Fruit fly (Drosophila melanogaster) whole organism, wandering third instar larva: ENCODE measurements around the gene CG13251.

Experiments
- Abd-B ChIP-seq: fragments of >200 bp; optimal IDR thresholded peaks from 2 replicates; lab custom pipeline; 2017; ENCODE audit warnings: missing biosample characterization, missing genetic modification characterization
- CG32264 ChIP-seq: fragments of 200-800 bp; sonication (Bioruptor generic); optimal IDR thresholded peaks from 2 replicates; lab custom pipeline; 2016; ENCODE audit warnings: missing biosample characterization, missing genetic modification characterization
- CG9705 ChIP-seq: fragments of 200-800 bp; sonication (Bioruptor generic); optimal IDR thresholded peaks from 2 replicates; lab custom pipeline; 2018; ENCODE audit warnings: missing biosample characterization, mild to moderate bottlenecking, missing genetic modification characterization
- CrebA ChIP-seq: fragments of 200-800 bp; sonication (Bioruptor generic); optimal IDR thresholded peaks from 2 replicates; lab custom pipeline; 2016; ENCODE audit warnings: missing biosample characterization, mild to moderate bottlenecking, missing genetic modification characterization, borderline replicate concordance
- Dfd ChIP-seq: fragments of >200 bp; optimal IDR thresholded peaks from 2 replicates; lab custom pipeline; 2017; ENCODE audit warnings: missing biosample characterization, missing genetic modification characterization
- Dif ChIP-seq: fragments of 200-275, 200-300 bp; sonication (Bioruptor generic); optimal IDR thresholded peaks from 2 replicates; lab custom pipeline; 2018; ENCODE audit warnings: missing biosample characterization, missing genetic modification characterization; ENCODE audit not compliant: partially characterized antibody
- GATAd ChIP-seq: sonication (Bioruptor generic); optimal IDR thresholded peaks from 2 replicates; lab custom pipeline; 2016; ENCODE audit warnings: missing biosample characterization, missing genetic modification characterization
- HLH106 ChIP-seq: fragments of 200-800 bp; optimal IDR thresholded peaks from 3 replicates; lab custom pipeline; 2019; ENCODE audit warnings: missing biosample characterization, mild to moderate bottlenecking, missing genetic modification characterization, moderate library complexity
- Hnf4 ChIP-seq: fragments of 200-800 bp; sonication (Bioruptor generic); optimal IDR thresholded peaks from 2 replicates; lab custom pipeline; 2016; ENCODE audit warnings: missing biosample characterization, mild to moderate bottlenecking, missing genetic modification characterization
- Hr78 ChIP-seq: fragments of >200 bp; optimal IDR thresholded peaks from 2 replicates; lab custom pipeline; 2017; ENCODE audit warnings: missing biosample characterization, missing genetic modification characterization
- Hr83 ChIP-seq: fragments of 200-300 bp; sonication (Bioruptor generic); optimal IDR thresholded peaks from 2 replicates; lab custom pipeline; 2016; ENCODE audit warnings: missing biosample characterization, mild to moderate bottlenecking, missing genetic modification characterization, moderate library complexity; ENCODE audit not compliant: poor library complexity, severe bottlenecking
- Jra ChIP-seq: sonication (Bioruptor generic); optimal IDR thresholded peaks from 2 replicates; lab custom pipeline; 2016; ENCODE audit warnings: missing biosample characterization, missing genetic modification characterization
- Mio ChIP-seq: sonication (Bioruptor generic); optimal IDR thresholded peaks from 2 replicates; lab custom pipeline; 2016; ENCODE audit warnings: missing biosample characterization, missing genetic modification characterization
- Myc ChIP-seq: fragments of >200 bp; optimal IDR thresholded peaks from 2 replicates; lab custom pipeline; 2017
- N ChIP-seq: fragments of >200 bp; optimal IDR thresholded peaks from 2 replicates; lab custom pipeline; 2018; ENCODE audit warnings: missing biosample characterization, missing external identifiers, missing genetic modification characterization
- OdsH ChIP-seq: fragments of 200-800 bp; sonication (Bioruptor generic); optimal IDR thresholded peaks from 2 replicates; lab custom pipeline; 2016; ENCODE audit warnings: missing biosample characterization, mild to moderate bottlenecking, missing genetic modification characterization
- Rel ChIP-seq, 2 experiments: fragments of 200-800 bp; sonication (Bioruptor generic) in 1 of 2; optimal IDR thresholded peaks; 2 replicates in 1 of 2; 3 replicates in 1 of 2; lab custom pipeline; 2016 to 2019; ENCODE audit warnings: mild to moderate bottlenecking in 2 of 2, missing biosample characterization in 2 of 2, missing genetic modification characterization in 2 of 2, moderate library complexity in 1 of 2
- Sp1 ChIP-seq: fragments of 200-800 bp; sonication (Bioruptor generic); optimal IDR thresholded peaks from 3 replicates; lab custom pipeline; 2019; ENCODE audit warnings: missing biosample characterization, mild to moderate bottlenecking, missing genetic modification characterization, moderate library complexity
- Vsx2 ChIP-seq: fragments of 200-300, 225-300 bp; sonication (Bioruptor generic); optimal IDR thresholded peaks from 2 replicates; lab custom pipeline; 2018; ENCODE audit warnings: missing biosample characterization, missing genetic modification characterization; ENCODE audit not compliant: partially characterized antibody
- br ChIP-seq: fragments of 200-800 bp; sonication (Bioruptor generic); optimal IDR thresholded peaks from 2 replicates; lab custom pipeline; 2016; ENCODE audit warnings: missing biosample characterization, missing genetic modification characterization
- brk ChIP-seq: fragments of 200-800 bp; sonication (Bioruptor generic); optimal IDR thresholded peaks from 2 replicates; lab custom pipeline; 2016; ENCODE audit warnings: missing biosample characterization, mild to moderate bottlenecking, missing genetic modification characterization
- dl ChIP-seq, 2 experiments: fragments of 175-275, 200-275 bp in 1 of 2; fragments of 200-275 bp in 1 of 2; sonication (Bioruptor generic); optimal IDR thresholded peaks; lab custom pipeline; 2018; ENCODE audit warnings: mild to moderate bottlenecking in 2 of 2, missing biosample characterization in 2 of 2, missing genetic modification characterization in 2 of 2, moderate library complexity in 2 of 2; ENCODE audit not compliant: partially characterized antibody in 2 of 2, insufficient read depth in 1 of 2
- dmrt93B ChIP-seq: fragments of 200-800 bp; sonication (Bioruptor generic); optimal IDR thresholded peaks from 2 replicates; lab custom pipeline; 2018; ENCODE audit warnings: missing biosample characterization, mild to moderate bottlenecking, missing genetic modification characterization
- dsf ChIP-seq: sonication (Bioruptor generic); optimal IDR thresholded peaks from 2 replicates; lab custom pipeline; 2016; ENCODE audit warnings: missing biosample characterization, missing genetic modification characterization, borderline replicate concordance
- ey ChIP-seq: fragments of 200-800 bp; sonication (Bioruptor generic); optimal IDR thresholded peaks from 2 replicates; lab custom pipeline; 2016; ENCODE audit warnings: missing biosample characterization, missing genetic modification characterization
- foxo ChIP-seq, 2 experiments: fragments of 200-800 bp; sonication (Bioruptor generic); optimal IDR thresholded peaks; 2 replicates in 1 of 2; 3 replicates in 1 of 2; lab custom pipeline; 2016 to 2017; ENCODE audit warnings: missing biosample characterization in 2 of 2, missing genetic modification characterization in 2 of 2
- fru ChIP-seq: fragments of 200-800 bp; sonication (Bioruptor generic); optimal IDR thresholded peaks from 3 replicates; lab custom pipeline; 2016; ENCODE audit warnings: missing biosample characterization, mild to moderate bottlenecking, missing genetic modification characterization
- h ChIP-seq: fragments of 200-800 bp; sonication (Bioruptor generic); optimal IDR thresholded peaks from 3 replicates; lab custom pipeline; 2016; ENCODE audit warnings: missing biosample characterization, mild to moderate bottlenecking, missing genetic modification characterization
- jim ChIP-seq: fragments of 175-275, 200-325 bp; sonication (Bioruptor generic); optimal IDR thresholded peaks from 2 replicates; lab custom pipeline; 2016; ENCODE audit warnings: missing biosample characterization, mild to moderate bottlenecking, missing genetic modification characterization
- lola ChIP-seq: fragments of >200 bp; optimal IDR thresholded peaks from 2 replicates; lab custom pipeline; 2017; ENCODE audit warnings: missing biosample characterization, missing genetic modification characterization
- pan ChIP-seq: fragments of >200 bp; optimal IDR thresholded peaks from 2 replicates; lab custom pipeline; 2017
- psq ChIP-seq: fragments of 200-800 bp; sonication (Bioruptor generic); optimal IDR thresholded peaks from 3 replicates; lab custom pipeline; 2017; ENCODE audit warnings: missing biosample characterization, mild to moderate bottlenecking, missing genetic modification characterization, moderate library complexity
- rgr ChIP-seq: fragments of 200-800 bp; sonication (Bioruptor generic); optimal IDR thresholded peaks from 3 replicates; lab custom pipeline; 2016; ENCODE audit warnings: missing biosample characterization, mild to moderate bottlenecking, missing genetic modification characterization
- sage ChIP-seq: fragments of 200-800 bp; sonication (Bioruptor generic); optimal IDR thresholded peaks from 2 replicates; lab custom pipeline; 2016; ENCODE audit warnings: missing biosample characterization, mild to moderate bottlenecking, missing genetic modification characterization
- sv ChIP-seq: fragments of 200-800 bp; sonication (Bioruptor generic); optimal IDR thresholded peaks from 3 replicates; lab custom pipeline; 2016; ENCODE audit warnings: missing biosample characterization, missing genetic modification characterization
- tai ChIP-seq: sonication (Bioruptor generic); optimal IDR thresholded peaks from 2 replicates; lab custom pipeline; 2016; ENCODE audit warnings: missing biosample characterization, missing genetic modification characterization
- usp ChIP-seq: fragments of >200 bp; optimal IDR thresholded peaks from 2 replicates; lab custom pipeline; 2017; ENCODE audit warnings: missing biosample characterization, missing genetic modification characterization
- woc ChIP-seq: sonication (Bioruptor generic); optimal IDR thresholded peaks from 2 replicates; lab custom pipeline; 2016; ENCODE audit warnings: missing biosample characterization, mild to moderate bottlenecking, missing genetic modification characterization

Gene CG13251

DNA sequence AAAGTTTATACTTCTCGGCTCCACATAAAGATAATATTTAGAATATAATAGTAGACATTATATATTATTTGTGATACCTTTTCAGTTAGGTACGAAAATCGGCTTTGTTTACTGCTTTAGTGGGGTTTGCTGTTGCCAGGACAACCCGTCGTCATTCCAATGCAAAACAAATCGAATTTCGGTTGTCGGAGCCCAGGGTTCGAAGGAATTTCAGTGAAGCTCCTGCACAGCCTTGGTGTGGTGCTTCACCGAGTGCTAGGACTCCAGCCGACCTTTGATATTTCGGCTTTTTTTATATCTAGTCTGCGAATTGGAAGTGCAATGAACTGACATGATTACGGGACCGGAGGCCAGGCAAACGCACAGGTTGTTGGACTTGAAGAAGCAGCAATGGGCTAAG is at the start of gene CG13251:
Gene CG13251, plus strand, starts transcription at position 301 of the 400 bp plus-strand sequence.
- TF ChIP-seq Rel (GFP tag; optimal IDR thresholded peaks at IDR 0.05; lab: Kevin White, UChicago) (no peak), Rel (tag; optimal IDR thresholded peaks at IDR 0.05; lab: Kevin White, UChicago) (no peak), dmrt93B (GFP tag; lab: Kevin White, UChicago) (no peak), sv (GFP tag; lab: Kevin White, UChicago) (no peak), pan (lab: Kevin White, UChicago) (no peak), OdsH (GFP tag; lab: Kevin White, UChicago) (no peak), Myc (lab: Kevin White, UChicago) (no peak), Hr78 (GFP tag; lab: Kevin White, UChicago) (no peak), dl (GFP tag; optimal IDR thresholded peaks at IDR 0.05; lab: Kevin White, UChicago; ENCODE audit: insufficient read depth in 1 of 2, partially characterized antibody in 2 of 2) (no peak), Jra (no peak), psq (GFP tag; lab: Kevin White, UChicago) (no peak), ey (GFP tag; lab: Kevin White, UChicago) (no peak), woc (GFP tag; lab: Kevin White, UChicago) (no peak), Abd-B (GFP tag; lab: Kevin White, UChicago) (no peak)

DNA sequence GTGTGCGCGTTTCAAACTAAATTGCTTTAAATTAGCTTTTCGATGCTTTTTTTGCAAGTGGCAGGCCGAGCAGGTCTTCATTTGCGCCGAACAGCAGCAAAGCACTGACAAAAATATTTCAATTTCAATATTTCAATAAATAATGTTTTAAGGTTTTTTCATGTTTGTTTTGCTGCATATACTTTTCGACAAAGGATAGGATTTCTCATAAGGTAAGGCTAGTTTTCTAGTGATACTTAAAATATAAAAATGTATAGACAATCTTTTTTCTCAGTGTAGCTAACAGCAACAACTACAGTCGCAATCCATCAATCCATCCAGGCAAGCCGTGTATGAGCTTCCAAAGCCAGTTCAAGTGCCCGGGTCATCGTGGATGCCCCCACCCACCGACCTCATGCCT is 48.5 kb upstream of the CG13251 start:
- TF ChIP-seq dsf (GFP tag; lab: Kevin White, UChicago) (no peak), CG32264 (no peak), Sp1 (GFP tag; lab: Kevin White, UChicago) (peak; percentile 51), jim (GFP tag; lab: Kevin White, UChicago) (no peak), brk (no peak), fru (peak; percentile 38), dmrt93B (GFP tag; lab: Kevin White, UChicago) (no peak), rgr (GFP tag; lab: Kevin White, UChicago) (peak; percentile 33), ey (GFP tag; lab: Kevin White, UChicago) (peak; percentile 36), GATAd (GFP tag; lab: Kevin White, UChicago) (no peak), Jra (no peak), foxo (GFP tag; optimal IDR thresholded peaks at IDR 0.05; lab: Kevin White, UChicago) (peak in 1 of 2 experiments; percentile 43), Hnf4 (peak; percentile 14), tai (GFP tag; lab: Kevin White, UChicago) (no peak), sage (GFP tag; lab: Kevin White, UChicago) (no peak), woc (GFP tag; lab: Kevin White, UChicago) (peak; percentile 15), sv (GFP tag; lab: Kevin White, UChicago) (no peak), usp (GFP tag; lab: Kevin White, UChicago) (no peak), Dfd (GFP tag; lab: Kevin White, UChicago) (no peak), psq (GFP tag; lab: Kevin White, UChicago) (peak; percentile 7), Hr78 (GFP tag; lab: Kevin White, UChicago) (no peak), br (GFP tag; lab: Kevin White, UChicago) (peak; percentile 5), CG9705 (GFP tag; lab: Kevin White, UChicago) (no peak), Dif (GFP tag; lab: Kevin White, UChicago) (no peak), Abd-B (GFP tag; lab: Kevin White, UChicago) (no peak), Mio (GFP tag; lab: Kevin White, UChicago) (no peak), OdsH (GFP tag; lab: Kevin White, UChicago) (peak; percentile 10), lola (GFP tag; lab: Kevin White, UChicago) (no peak), Rel (GFP tag; optimal IDR thresholded peaks at IDR 0.05; lab: Kevin White, UChicago) (no peak), Rel (tag; optimal IDR thresholded peaks at IDR 0.05; lab: Kevin White, UChicago) (no peak), Hr83 (GFP tag; lab: Kevin White, UChicago) (no peak), N (GFP tag; lab: Kevin White, UChicago) (no peak), dl (GFP tag; optimal IDR thresholded peaks at IDR 0.05; lab: Kevin White, UChicago; ENCODE audit: insufficient read depth in 1 of 2, partially characterized antibody in 2 of 2) (no peak), Myc (lab: Kevin White, UChicago) (no peak), h (peak; percentile 40), CrebA (GFP tag; lab: Kevin White, UChicago) (no peak), Vsx2 (GFP tag; lab: Kevin White, UChicago) (no peak), HLH106 (tag; lab: Kevin White, UChicago) (peak; percentile 48), pan (lab: Kevin White, UChicago) (no peak)
